Worm (Caenorhabditis elegans) whole organism, L1 larva: ENCODE measurements around the gene smg-9.

Experiments used
- ceh-82 ChIP-seq, 3 experiments: fragments of 150-350 bp in 1 of 3; sonication (generic microtip) in 2 of 3; optimal IDR thresholded peaks; 2 replicates each; lab custom pipeline; 2014 to 2017; ENCODE audit warnings: missing biosample characterization in 3 of 3, missing genetic modification characterization in 3 of 3
- dpl-1 ChIP-seq, 3 experiments: fragments of 150-350 bp in 2 of 3; sonication (generic microtip) in 1 of 3; optimal IDR thresholded peaks; 2 replicates each; lab custom pipeline; 2014 to 2017; ENCODE audit warnings: missing biosample characterization in 3 of 3, missing genetic modification characterization in 3 of 3, missing genetic modification reagents in 3 of 3
- fos-1 ChIP-seq: fragments of 150-350 bp; optimal IDR thresholded peaks from 2 replicates; lab custom pipeline; 2014; ENCODE audit warnings: missing biosample characterization, missing genetic modification characterization
- lin-39 ChIP-seq: fragments of 150-350 bp; optimal IDR thresholded peaks from 2 replicates; lab custom pipeline; 2014; ENCODE audit warnings: missing biosample characterization, missing genetic modification reagents, missing genetic modification characterization
- nhr-11 ChIP-seq: fragments of 150-350 bp; optimal IDR thresholded peaks from 2 replicates; lab custom pipeline; 2014; ENCODE audit warnings: missing biosample characterization, missing genetic modification characterization
- nhr-20 ChIP-seq: sonication (generic microtip); optimal IDR thresholded peaks from 2 replicates; lab custom pipeline; 2016; ENCODE audit warnings: mild to moderate bottlenecking, missing genetic modification characterization, missing compliant biosample characterization
- nhr-77 ChIP-seq: fragments of 150-350 bp; optimal IDR thresholded peaks from 2 replicates; lab custom pipeline; 2014; ENCODE audit warnings: missing biosample characterization, missing genetic modification characterization
- pqm-1 ChIP-seq: sonication (generic microtip); optimal IDR thresholded peaks from 3 replicates; lab custom pipeline; 2017; ENCODE audit warnings: missing biosample characterization, missing genetic modification characterization

- no peak for TF ChIP-seq lin-39
- TF ChIP-seq pqm-1 = no peak
- no peak for TF ChIP-seq nhr-11 (tag; lab: Kevin White, UChicago)
- no peak for TF ChIP-seq ceh-82 (tag; optimal IDR thresholded peaks at IDR 0.05; lab: Kevin White, UChicago)
- no peak for TF ChIP-seq nhr-20 (tag; lab: Kevin White, UChicago)
- TF ChIP-seq nhr-77 (tag; lab: Kevin White, UChicago) = no peak
- TF ChIP-seq fos-1 (tag; lab: Kevin White, UChicago) = no peak
- no peak for TF ChIP-seq dpl-1 (GFP tag; optimal IDR thresholded peaks at IDR 0.05; lab: Kevin White, UChicago)
Observed at ce11 chrII:14772113-14772512, 19.5 kb upstream of the smg-9 start.
